Worm (Caenorhabditis elegans): ENCODE results near the gene mau-8.

The mau-8 gene

ce11 chrIV:13415739-13416271 lies 38.0 kb downstream of the mau-8 start, which contains the start of the genes pik-1 and aptf-2:
Gene pik-1, plus strand, starts transcription at chrIV:13416041.
Gene aptf-2, minus strand, starts transcription at chrIV:13416051.
- no peak for TF ChIP-seq snpc-4 (tag; optimal IDR thresholded peaks at IDR 0.05)
- TF ChIP-seq unc-120 (tag; optimal IDR thresholded peaks at IDR 0.05; ENCODE audit: poor library complexity, severe bottlenecking), result peak; percentile 33
- peak; percentile 8 for TF ChIP-seq ces-1 (GFP tag; optimal IDR thresholded peaks at IDR 0.05)
- no peak for TF ChIP-seq mep-1 (tag; optimal IDR thresholded peaks at IDR 0.05)
- TF ChIP-seq zip-8 (tag; optimal IDR thresholded peaks at IDR 0.05), result no peak
- no peak for TF ChIP-seq nhr-28 (tag; optimal IDR thresholded peaks at IDR 0.05)

- TF ChIP-seq sptf-1 (tag; optimal IDR thresholded peaks at IDR 0.05), result no peak
Observed at ce11 chrIV:13422200-13422599, 44.4 kb downstream of the mau-8 start, which contains the start of gene nol-9. Gene nol-9, plus strand, starts transcription at chrIV:13422500.

ce11 chrIV:13429240-13429639 lies 51.4 kb downstream of the mau-8 start, which contains the start of gene K09B11.4:
Gene K09B11.4, plus strand, starts transcription at chrIV:13429540.
- TF ChIP-seq flh-1 (GFP tag; optimal IDR thresholded peaks at IDR 0.05) (no peak), elt-1 (tag; optimal IDR thresholded peaks at IDR 0.05; ENCODE audit: borderline replicate concordance, insufficient read depth) (no peak), unc-120 (tag; optimal IDR thresholded peaks at IDR 0.05; ENCODE audit: poor library complexity, severe bottlenecking) (no peak), M03D4.4 (tag; optimal IDR thresholded peaks at IDR 0.05) (no peak), nhr-2 (tag; optimal IDR thresholded peaks at IDR 0.05) (no peak), lsy-2 (tag; optimal IDR thresholded peaks at IDR 0.05) (no peak), unc-62 (GFP tag; optimal IDR thresholded peaks at IDR 0.05) (no peak), unc-39 (tag; optimal IDR thresholded peaks at IDR 0.05) (no peak), mab-5 (tag; optimal IDR thresholded peaks at IDR 0.05) (no peak), nhr-76 (tag; optimal IDR thresholded peaks at IDR 0.05) (no peak)
